Worm (Caenorhabditis elegans) whole organism, L2 larva: Measurements from ENCODE around the gene msd-2.
A peak's percentile ranks its signal among the peaks of the same experiment; 100 is the strongest.

Source experiments
- C34F6.9 ChIP-seq: fragments of 150-350 bp; optimal IDR thresholded peaks from 2 replicates; lab custom pipeline; 2014; ENCODE audit warnings: missing biosample characterization, missing genetic modification characterization
- aly-2 ChIP-seq: fragments of 150-350 bp; optimal IDR thresholded peaks from 2 replicates; lab custom pipeline; 2014; ENCODE audit warnings: missing biosample characterization, missing genetic modification characterization
- ceh-82 ChIP-seq: fragments of 150-350 bp; optimal IDR thresholded peaks from 2 replicates; lab custom pipeline; 2014; ENCODE audit warnings: missing biosample characterization, missing genetic modification characterization
- egl-27 ChIP-seq: sonication (generic microtip); optimal IDR thresholded peaks from 3 replicates; lab custom pipeline; 2017; ENCODE audit warnings: missing biosample characterization, missing genetic modification reagents, missing genetic modification characterization
- elt-1 ChIP-seq: fragments of 150-350 bp; optimal IDR thresholded peaks from 2 replicates; lab custom pipeline; 2014; ENCODE audit warnings: missing biosample characterization, missing genetic modification characterization
- fos-1 ChIP-seq: fragments of 150-350 bp; optimal IDR thresholded peaks from 2 replicates; lab custom pipeline; 2014; ENCODE audit warnings: missing biosample characterization, missing genetic modification characterization
- nhr-6 ChIP-seq: fragments of 150-350 bp; optimal IDR thresholded peaks from 2 replicates; lab custom pipeline; 2014; ENCODE audit warnings: missing biosample characterization, missing genetic modification characterization
- nhr-77 ChIP-seq: fragments of 150-350 bp; optimal IDR thresholded peaks from 2 replicates; lab custom pipeline; 2014; ENCODE audit warnings: missing biosample characterization, missing genetic modification characterization
- sma-3 ChIP-seq: sonication (generic microtip); optimal IDR thresholded peaks from 2 replicates; lab custom pipeline; 2016; ENCODE audit warnings: missing genetic modification reagents, missing genetic modification characterization, missing compliant biosample characterization
- snpc-4 ChIP-seq: fragments of 150-350 bp; optimal IDR thresholded peaks from 2 replicates; lab custom pipeline; 2014; ENCODE audit warnings: missing biosample characterization, missing genetic modification characterization
- unc-62 ChIP-seq: fragments of 150-350 bp; optimal IDR thresholded peaks from 2 replicates; lab custom pipeline; 2014; ENCODE audit warnings: missing biosample characterization, missing genetic modification reagents, missing genetic modification characterization
- zag-1 ChIP-seq: fragments of 150-350 bp; optimal IDR thresholded peaks from 2 replicates; lab custom pipeline; 2014; ENCODE audit warnings: missing biosample characterization, missing genetic modification characterization
- ztf-4 ChIP-seq: fragments of 150-350 bp; optimal IDR thresholded peaks from 2 replicates; lab custom pipeline; 2014; ENCODE audit warnings: missing biosample characterization, missing genetic modification characterization

DNA sequence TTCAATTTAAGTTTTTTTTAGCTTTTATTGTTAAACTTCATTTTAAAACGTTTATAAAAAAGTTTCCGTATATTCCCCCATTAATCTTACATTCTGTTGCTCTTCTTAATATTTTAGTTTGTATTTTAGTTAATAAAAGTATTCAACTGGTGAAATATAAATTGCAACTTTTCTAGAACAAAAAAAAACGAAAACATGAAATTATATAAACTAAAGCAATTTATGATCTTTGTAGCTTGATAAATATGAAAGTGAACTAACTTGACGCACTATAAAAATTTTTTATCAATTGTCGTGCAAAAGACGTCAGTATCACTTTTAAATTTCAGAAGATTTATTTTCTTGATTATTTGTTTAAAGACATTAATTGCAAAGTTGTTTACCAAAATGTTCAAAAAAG lies 11.2 kb upstream of the msd-2 start, which contains the start of gene F44D12.2:
- no peak for TF ChIP-seq egl-27 (tag; lab: Kevin White, UChicago)
- no peak for TF ChIP-seq nhr-77 (tag; lab: Kevin White, UChicago)
- peak; percentile 7 for TF ChIP-seq fos-1 (tag; lab: Kevin White, UChicago)
- TF ChIP-seq nhr-6 (tag; lab: Kevin White, UChicago), result no peak
- no peak for TF ChIP-seq C34F6.9 (tag; lab: Kevin White, UChicago)
- TF ChIP-seq unc-62 (GFP tag; lab: Kevin White, UChicago), result no peak
- no peak for TF ChIP-seq ztf-4 (tag; lab: Kevin White, UChicago)
- TF ChIP-seq snpc-4 (tag; lab: Kevin White, UChicago), result no peak
- TF ChIP-seq sma-3 (GFP tag; lab: Kevin White, UChicago), result no peak
- no peak for TF ChIP-seq aly-2 (tag; lab: Kevin White, UChicago)
- no peak for TF ChIP-seq elt-1 (tag; lab: Kevin White, UChicago)
- TF ChIP-seq zag-1 (tag; lab: Kevin White, UChicago), result no peak
- TF ChIP-seq ceh-82 (tag; lab: Kevin White, UChicago), result no peak
